Worm (Caenorhabditis elegans) whole organism, young adult: Measurements from ENCODE around the gene ctns-1.

Experiments used
- B0261.1 ChIP-seq: sonication (generic microtip); optimal IDR thresholded peaks from 2 replicates; lab custom pipeline; 2016; ENCODE audit warnings: mild to moderate bottlenecking, missing genetic modification characterization, moderate library complexity, missing compliant biosample characterization
- Y53F4B.3 ChIP-seq: fragments of 200-800 bp; sonication (Bioruptor generic); IDR thresholded peaks from 2 replicates; pipeline ENCODE4 v1.3.6; 2022; ENCODE audit warnings: missing genetic modification reagents, missing genetic modification characterization, missing compliant biosample characterization
- Y56A3A.18 ChIP-seq: fragments of 200-800 bp; sonication (Bioruptor generic); IDR thresholded peaks from 2 replicates; pipeline ENCODE4 v1.3.6; 2022; ENCODE audit warnings: missing genetic modification reagents, missing genetic modification characterization, missing compliant biosample characterization
- Y95B8A.8 ChIP-seq: fragments of 200-800 bp; sonication (Bioruptor generic); IDR thresholded peaks from 2 replicates; pipeline ENCODE4 v1.3.6; 2022; ENCODE audit warnings: missing genetic modification reagents, missing genetic modification characterization, missing compliant biosample characterization
- ama-1 ChIP-seq, 3 experiments: fragments of 150-350 bp in 1 of 3; sonication (generic microtip) in 2 of 3; optimal IDR thresholded peaks; 2 replicates each; lab custom pipeline; 2014 to 2018; ENCODE audit warnings: missing biosample characterization in 2 of 3, missing genetic modification characterization in 2 of 3, missing genetic modification reagents in 2 of 3
- dpl-1 ChIP-seq: fragments of 150-350 bp; optimal IDR thresholded peaks from 2 replicates; lab custom pipeline; 2014; ENCODE audit warnings: missing biosample characterization, missing genetic modification reagents, missing genetic modification characterization
- hmg-20 ChIP-seq: fragments of 200-800 bp; sonication (Bioruptor generic); IDR thresholded peaks from 2 replicates; pipeline ENCODE4 v1.3.6; 2022; ENCODE audit warnings: missing genetic modification reagents, missing genetic modification characterization, missing compliant biosample characterization
- lin-35 ChIP-seq, 3 experiments: fragments of 150-350 bp in 2 of 3; sonication (generic microtip) in 1 of 3; optimal IDR thresholded peaks; 2 replicates each; lab custom pipeline; 2014 to 2018; ENCODE audit warnings: missing biosample characterization in 3 of 3, missing genetic modification characterization in 3 of 3, missing genetic modification reagents in 3 of 3
- lir-1 ChIP-seq: fragments of 200-800 bp; sonication (Bioruptor generic); conservative IDR thresholded peaks from 2 replicates; pipeline ENCODE4 v1.3.6; 2022; ENCODE audit warnings: missing genetic modification reagents, missing genetic modification characterization, missing compliant biosample characterization
- mes-4 ChIP-seq: sonication (generic microtip); optimal IDR thresholded peaks from 2 replicates; lab custom pipeline; 2016; ENCODE audit warnings: missing genotype, missing genetic modification characterization, missing compliant biosample characterization
- nfya-1 ChIP-seq: sonication (generic microtip); optimal IDR thresholded peaks from 2 replicates; lab custom pipeline; 2017; ENCODE audit warnings: antibody characterized with exemption, missing compliant biosample characterization, missing genetic modification characterization, borderline replicate concordance; ENCODE audit not compliant: insufficient read depth
- sea-2 ChIP-seq: fragments of 200-800 bp; sonication (Bioruptor generic); IDR thresholded peaks from 2 replicates; pipeline ENCODE4 v1.3.6; 2022; ENCODE audit warnings: missing genetic modification characterization, missing compliant biosample characterization
- snpc-1.1 ChIP-seq: sonication (generic microtip); optimal IDR thresholded peaks from 2 replicates; lab custom pipeline; 2017; ENCODE audit warnings: missing genetic modification characterization, mild to moderate bottlenecking, missing compliant biosample characterization, antibody characterized with exemption, moderate library complexity, missing genotype, missing genetic modification reagents; ENCODE audit not compliant: insufficient read depth
- xnd-1 ChIP-seq: sonication (generic microtip); optimal IDR thresholded peaks from 2 replicates; lab custom pipeline; 2016; ENCODE audit warnings: missing genotype, missing genetic modification reagents, missing genetic modification characterization, missing compliant biosample characterization

DNA sequence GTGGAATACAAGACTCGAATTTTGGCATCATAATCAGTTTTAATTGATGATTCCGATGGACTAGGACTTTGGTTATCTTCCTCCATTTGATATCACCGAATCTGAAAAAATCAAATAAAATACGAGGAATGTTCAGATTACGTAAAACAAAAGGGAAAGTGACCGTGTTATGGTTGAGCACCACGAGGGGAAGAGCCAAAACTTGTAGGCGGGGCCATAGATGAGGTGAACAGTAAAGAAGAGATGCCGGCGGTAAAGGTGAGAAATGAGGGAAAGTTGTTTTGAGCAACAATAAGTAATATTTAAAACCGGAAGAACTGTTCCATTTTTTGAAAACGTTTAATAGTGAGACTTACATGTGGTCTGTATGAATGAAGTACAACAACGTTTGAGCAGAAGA, 13.2 kb upstream of the ctns-1 start, which contains the start of gene F10B5.3:
- TF ChIP-seq Y95B8A.8: no peak
- no peak for TF ChIP-seq lin-35 (GFP tag; optimal IDR thresholded peaks at IDR 0.05; lab: Kevin White, UChicago)
- TF ChIP-seq snpc-1.1 (tag; lab: Kevin White, UChicago): no peak
- no peak for TF ChIP-seq dpl-1 (GFP tag; lab: Kevin White, UChicago)
- TF ChIP-seq ama-1 (optimal IDR thresholded peaks at IDR 0.05; lab: Kevin White, UChicago): no peak
- no peak for TF ChIP-seq ama-1 (GFP tag; optimal IDR thresholded peaks at IDR 0.05; lab: Kevin White, UChicago)
- TF ChIP-seq mes-4 (tag; lab: Kevin White, UChicago): no peak
- no peak for TF ChIP-seq xnd-1 (tag; lab: Kevin White, UChicago)
- TF ChIP-seq hmg-20 (GFP tag; lab: Robert Waterston, UW): no peak
- TF ChIP-seq nfya-1: no peak
- no peak for TF ChIP-seq lir-1
- TF ChIP-seq Y53F4B.3 (GFP tag; lab: Robert Waterston, UW): no peak
- no peak for TF ChIP-seq B0261.1 (tag; lab: Kevin White, UChicago)
- no peak for TF ChIP-seq Y56A3A.18
- no peak for TF ChIP-seq sea-2 (GFP tag; lab: Robert Waterston, UW)
